Worm (Caenorhabditis elegans): ENCODE results near the gene srt-4.

DNA sequence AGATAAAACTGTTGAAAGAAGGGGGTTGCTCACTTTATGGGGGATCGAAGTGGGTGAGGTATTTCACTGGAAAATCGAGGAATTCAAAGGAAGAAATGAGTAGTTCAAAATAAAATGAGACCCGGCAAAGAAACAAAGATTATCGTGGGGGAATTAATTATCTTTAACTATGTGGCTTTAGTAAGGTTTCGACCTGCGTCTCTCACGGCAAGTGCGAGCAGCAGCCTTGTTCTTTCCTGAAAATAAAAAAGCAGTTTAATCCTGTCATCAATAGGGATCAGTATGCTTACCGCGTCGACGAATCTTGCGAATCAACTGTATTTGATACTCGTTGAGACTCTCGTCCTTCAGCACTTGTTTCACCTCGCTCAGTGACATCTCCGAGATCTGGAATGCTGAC is 44.2 kb downstream of the srt-4 start, which contains the start of gene srh-271:
- no peak for TF ChIP-seq him-1 (tag; optimal IDR thresholded peaks at IDR 0.05)
- TF ChIP-seq dao-5 (tag; optimal IDR thresholded peaks at IDR 0.05), result no peak

Measured in whole organism, L4/young adult.